Worm (Caenorhabditis elegans) whole organism, mixed stage, embryonic: Measurements from ENCODE around the gene ptr-15.

Experiments used
- M03D4.4 ChIP-seq: sonication (generic microtip); optimal IDR thresholded peaks from 2 replicates; lab custom pipeline; 2017; ENCODE audit warnings: mild to moderate bottlenecking, missing genetic modification characterization, missing compliant biosample characterization
- bed-3 ChIP-seq: fragments of 200-800 bp; sonication (Bioruptor generic); optimal IDR thresholded peaks from 3 replicates; lab custom pipeline; 2018; ENCODE audit warnings: mild to moderate bottlenecking, missing genetic modification characterization, moderate library complexity, missing compliant biosample characterization
- ceh-39 ChIP-seq: fragments of 150-350 bp; optimal IDR thresholded peaks from 2 replicates; lab custom pipeline; 2014; ENCODE audit warnings: missing biosample characterization, missing genetic modification characterization
- ceh-83 ChIP-seq: fragments of 200-800 bp; sonication (Bioruptor generic); optimal IDR thresholded peaks from 2 replicates; lab custom pipeline; 2018; ENCODE audit warnings: mild to moderate bottlenecking, missing genetic modification characterization, missing compliant biosample characterization
- ces-1 ChIP-seq: fragments of 150-350 bp; optimal IDR thresholded peaks from 2 replicates; lab custom pipeline; 2014; ENCODE audit warnings: missing biosample characterization, missing genetic modification reagents, missing genetic modification characterization
- cnd-1 ChIP-seq: fragments of 200-800 bp; sonication (Bioruptor generic); optimal IDR thresholded peaks from 2 replicates; lab custom pipeline; 2018; ENCODE audit warnings: mild to moderate bottlenecking, missing genetic modification characterization, missing compliant biosample characterization
- drap-1 ChIP-seq: fragments of 200-800 bp; sonication (Bioruptor generic); optimal IDR thresholded peaks from 3 replicates; lab custom pipeline; 2018; ENCODE audit warnings: mild to moderate bottlenecking, missing genetic modification characterization, missing compliant biosample characterization
- elt-1 ChIP-seq: sonication (generic microtip); optimal IDR thresholded peaks from 2 replicates; lab custom pipeline; 2017; ENCODE audit warnings: missing genetic modification characterization, mild to moderate bottlenecking, missing compliant biosample characterization, antibody characterized with exemption, moderate library complexity, borderline replicate concordance; ENCODE audit not compliant: insufficient read depth
- elt-3 ChIP-seq: fragments of 150-350 bp; optimal IDR thresholded peaks from 2 replicates; lab custom pipeline; 2014; ENCODE audit warnings: missing biosample characterization, missing genetic modification characterization
- flh-1 ChIP-seq: fragments of 200-800 bp; sonication (Bioruptor generic); optimal IDR thresholded peaks from 2 replicates; lab custom pipeline; 2018; ENCODE audit warnings: mild to moderate bottlenecking, missing genetic modification characterization, moderate library complexity, missing compliant biosample characterization
- ham-2 ChIP-seq: fragments of 200-800 bp; sonication (Bioruptor generic); optimal IDR thresholded peaks from 2 replicates; lab custom pipeline; 2018; ENCODE audit warnings: mild to moderate bottlenecking, missing genetic modification characterization, missing compliant biosample characterization
- hlh-1 ChIP-seq: fragments of 150-350 bp; optimal IDR thresholded peaks from 2 replicates; lab custom pipeline; 2014; ENCODE audit warnings: missing biosample characterization, missing genetic modification reagents, missing genetic modification characterization
- lin-13 ChIP-seq: fragments of 150-350 bp; optimal IDR thresholded peaks from 2 replicates; lab custom pipeline; 2014; ENCODE audit warnings: missing biosample characterization, missing genetic modification characterization
- lsy-2 ChIP-seq: fragments of 150-350 bp; optimal IDR thresholded peaks from 2 replicates; lab custom pipeline; 2014; ENCODE audit warnings: missing biosample characterization, missing genetic modification characterization
- mab-5 ChIP-seq: fragments of 150-350 bp; optimal IDR thresholded peaks from 2 replicates; lab custom pipeline; 2014; ENCODE audit warnings: missing biosample characterization, missing genetic modification characterization
- mep-1 ChIP-seq: fragments of 150-350 bp; optimal IDR thresholded peaks from 2 replicates; lab custom pipeline; 2017; ENCODE audit warnings: missing biosample characterization, missing genetic modification reagents, missing genetic modification characterization, inconsistent platforms
- mls-2 ChIP-seq: sonication (generic microtip); optimal IDR thresholded peaks from 2 replicates; lab custom pipeline; 2016; ENCODE audit warnings: mild to moderate bottlenecking, missing genetic modification characterization, moderate library complexity, missing compliant biosample characterization
- nhr-12 ChIP-seq: fragments of 150-350 bp; optimal IDR thresholded peaks from 2 replicates; lab custom pipeline; 2014; ENCODE audit warnings: missing biosample characterization, missing genetic modification characterization
- nhr-2 ChIP-seq: fragments of 150-350 bp; optimal IDR thresholded peaks from 2 replicates; lab custom pipeline; 2014; ENCODE audit warnings: missing biosample characterization, missing genetic modification characterization
- nhr-237 ChIP-seq: fragments of 150-350 bp; optimal IDR thresholded peaks from 2 replicates; lab custom pipeline; 2014; ENCODE audit warnings: missing biosample characterization, missing genetic modification characterization
- nhr-28 ChIP-seq: fragments of 150-350 bp; optimal IDR thresholded peaks from 2 replicates; lab custom pipeline; 2014; ENCODE audit warnings: missing biosample characterization, missing genetic modification characterization
- pha-4 ChIP-seq: fragments of 150-350 bp; optimal IDR thresholded peaks from 2 replicates; lab custom pipeline; 2018; ENCODE audit warnings: missing biosample characterization, missing genetic modification reagents, missing genetic modification characterization
- sem-2 ChIP-seq: fragments of 200-800 bp; sonication (Bioruptor generic); optimal IDR thresholded peaks from 2 replicates; lab custom pipeline; 2018; ENCODE audit warnings: mild to moderate bottlenecking, missing genetic modification characterization, missing compliant biosample characterization
- snpc-4 ChIP-seq: fragments of 150-350 bp; optimal IDR thresholded peaks from 2 replicates; lab custom pipeline; 2014; ENCODE audit warnings: missing biosample characterization, missing genetic modification characterization
- tbx-8 ChIP-seq: fragments of 200-800 bp; sonication (Bioruptor generic); optimal IDR thresholded peaks from 2 replicates; lab custom pipeline; 2018; ENCODE audit warnings: mild to moderate bottlenecking, missing genetic modification characterization, moderate library complexity, missing compliant biosample characterization
- unc-120 ChIP-seq: sonication (generic microtip); optimal IDR thresholded peaks from 2 replicates; lab custom pipeline; 2017; ENCODE audit warnings: missing genetic modification characterization, missing compliant biosample characterization; ENCODE audit not compliant: poor library complexity, severe bottlenecking
- unc-39 ChIP-seq: fragments of 150-350 bp; optimal IDR thresholded peaks from 2 replicates; lab custom pipeline; 2014; ENCODE audit warnings: missing biosample characterization, missing genetic modification characterization
- zip-8 ChIP-seq: fragments of 150-350 bp; optimal IDR thresholded peaks from 2 replicates; lab custom pipeline; 2014; ENCODE audit warnings: missing biosample characterization, missing genetic modification characterization
- ztf-11 ChIP-seq: fragments of 150-350 bp; optimal IDR thresholded peaks from 2 replicates; lab custom pipeline; 2014; ENCODE audit warnings: missing biosample characterization, missing genetic modification characterization

ptr-15 gene

DNA sequence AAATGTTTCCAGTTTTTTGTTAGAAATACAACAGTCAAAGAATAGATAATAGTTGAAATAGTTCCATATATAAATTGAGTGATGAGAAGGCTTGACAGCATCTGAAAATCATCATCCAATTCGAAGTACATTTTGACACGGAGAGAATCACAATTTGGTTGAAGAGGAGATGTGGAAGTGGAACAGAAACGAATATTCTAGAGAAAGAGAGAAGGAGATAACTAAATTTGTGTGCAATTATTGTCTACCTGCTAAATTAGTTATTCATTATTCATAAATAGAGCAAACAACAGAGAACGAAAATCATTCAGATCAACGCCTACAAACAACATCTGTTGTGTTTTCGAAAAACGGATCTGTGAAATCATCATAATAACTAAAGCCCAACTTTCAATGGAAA lies 16.0 kb downstream of the ptr-15 start, which contains the start of gene srg-31:
Gene srg-31 (minus strand): TSS at position 101 of the 400 bp plus-strand sequence.
- TF ChIP-seq lin-13 (tag; lab: Kevin White, UChicago) (no peak), sem-2 (GFP tag; lab: Kevin White, UChicago) (no peak), nhr-237 (no peak), ceh-83 (GFP tag; lab: Kevin White, UChicago) (no peak), pha-4 (no peak)
- TF ChIP-seq, all 35 proteins: peak for 0

ce11 chrV:6951306-6951705 lies 18.5 kb downstream of the ptr-15 start, which contains the start of gene T07H8.11:
T07H8.11 (minus strand) TSS chrV:6951406.
- TF ChIP-seq lsy-2 = no peak
- no peak for TF ChIP-seq hlh-1 (tag; lab: Kevin White, UChicago)
- TF ChIP-seq ces-1 (GFP tag; lab: Kevin White, UChicago) = no peak
- TF ChIP-seq cnd-1 (tag; lab: Kevin White, UChicago) = no peak
- TF ChIP-seq mep-1 = no peak
- TF ChIP-seq mls-2 (tag; lab: Kevin White, UChicago) = no peak
- no peak for TF ChIP-seq lin-13 (tag; lab: Kevin White, UChicago)
- no peak for TF ChIP-seq ztf-11 (tag; lab: Kevin White, UChicago)
- no peak for TF ChIP-seq bed-3
- no peak for TF ChIP-seq nhr-237
- TF ChIP-seq ceh-39 = no peak

ce11 chrV:6949770-6950169 lies 20.0 kb downstream of the ptr-15 start, which contains the start of gene Y57E12B.11:
Y57E12B.11 (minus strand) TSS chrV:6949870.
- no peak for TF ChIP-seq bed-3

DNA sequence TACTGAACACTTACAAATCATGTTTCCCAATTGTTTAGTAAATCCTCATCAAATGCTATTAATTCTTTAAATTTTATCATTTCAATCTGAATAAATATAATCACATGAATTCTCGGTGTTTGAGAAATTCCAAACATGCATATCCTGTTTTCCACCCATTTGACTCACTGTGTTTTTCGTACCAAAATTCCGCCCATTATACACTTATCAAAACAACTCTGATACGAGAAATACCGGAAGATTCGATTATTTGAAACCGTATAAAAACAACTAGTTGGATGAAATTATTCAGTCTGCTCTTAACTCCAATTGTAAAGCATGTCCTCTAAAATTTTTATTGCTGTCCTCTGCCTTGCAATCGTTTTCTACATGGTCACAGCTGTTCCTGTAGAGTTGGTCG lies 21.6 kb downstream of the ptr-15 start, which contains the start of gene Y57E12B.1:
Gene Y57E12B.1 (plus strand): TSS at position 301 of the 400 bp plus-strand sequence.
- TF ChIP-seq nhr-2 (no peak), snpc-4 (tag; lab: Kevin White, UChicago) (no peak), nhr-237 (no peak), elt-1 (tag; lab: Kevin White, UChicago) (no peak), unc-120 (tag; lab: Kevin White, UChicago) (no peak), tbx-8 (GFP tag; lab: Kevin White, UChicago) (no peak), nhr-28 (tag; lab: Kevin White, UChicago) (no peak), flh-1 (GFP tag; lab: Kevin White, UChicago) (no peak), ceh-83 (GFP tag; lab: Kevin White, UChicago) (no peak)

ce11 chrV:6947442-6947841 lies 22.4 kb downstream of the ptr-15 start, which contains the start of gene Y57E12B.4:
Y57E12B.4 (minus strand) TSS chrV:6947542.
- TF ChIP-seq unc-39 (tag; lab: Kevin White, UChicago) (no peak), ceh-39 (no peak), zip-8 (tag; lab: Kevin White, UChicago) (no peak), mls-2 (tag; lab: Kevin White, UChicago) (no peak), flh-1 (GFP tag; lab: Kevin White, UChicago) (no peak), lsy-2 (no peak), nhr-2 (no peak), ham-2 (GFP tag; lab: Kevin White, UChicago) (no peak)

DNA sequence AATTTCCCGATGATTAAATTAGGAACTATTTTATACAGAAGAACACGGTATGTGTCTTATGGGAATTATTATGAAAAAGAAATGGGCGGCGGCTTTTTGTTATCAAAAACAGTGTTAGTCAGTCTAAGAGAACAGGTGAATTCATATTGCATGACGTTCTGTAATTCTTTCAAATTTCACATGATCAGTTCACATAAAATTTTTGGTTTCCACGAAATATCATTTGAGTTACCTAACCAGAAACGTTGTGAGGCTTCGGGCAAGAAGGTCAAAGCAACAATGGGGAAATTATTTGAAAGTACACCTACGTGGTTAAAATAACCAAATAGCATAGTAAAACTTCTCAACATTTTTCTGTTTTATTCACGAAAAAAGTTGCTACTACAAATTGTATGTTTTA lies 33.9 kb downstream of the ptr-15 start, which contains the start of gene Y57E12B.10:
Gene Y57E12B.10 (minus strand): TSS at position 101 of the 400 bp plus-strand sequence.
- no peak for TF ChIP-seq sem-2 (GFP tag; lab: Kevin White, UChicago)
- TF ChIP-seq ceh-39 = no peak
- no peak for TF ChIP-seq elt-3 (tag; lab: Kevin White, UChicago)
- TF ChIP-seq lin-13 (tag; lab: Kevin White, UChicago) = no peak
- no peak for TF ChIP-seq M03D4.4 (tag; lab: Kevin White, UChicago)
- TF ChIP-seq tbx-8 (GFP tag; lab: Kevin White, UChicago) = no peak
- TF ChIP-seq nhr-28 (tag; lab: Kevin White, UChicago) = no peak
- TF ChIP-seq nhr-12 (tag; lab: Kevin White, UChicago) = no peak
- TF ChIP-seq mep-1 = no peak
- TF ChIP-seq lsy-2 = no peak
- TF ChIP-seq mab-5 = no peak
- TF ChIP-seq cnd-1 (tag; lab: Kevin White, UChicago) = no peak
- no peak for TF ChIP-seq pha-4
- TF ChIP-seq flh-1 (GFP tag; lab: Kevin White, UChicago) = no peak
- TF ChIP-seq drap-1 (GFP tag; lab: Kevin White, UChicago) = no peak
